In genomic region chr2L:7198618-7199017, dm6 we compare ENCODE assay signal across 3 fruit fly cellular contexts.
TF ChIP-seq lines count a peak whose summit lies in the region.

No protein-coding gene starts in this region.

- TF ChIP-seq CTCF in whole organism, embryonic (GFP tag; optimal IDR thresholded peaks at IDR 0.05; lab: Kevin White, UChicago) = no peak

TF ChIP-seq in whole organism, embryonic, 481 proteins besides CTCF, POLR2A, EP300 and RAD21:
- TF ChIP-seq CG6689 (GFP tag; IDR thresholded peaks at IDR 0.05; lab: Robert Waterston, UW) (no peak), sens (GFP tag; lab: Kevin White, UChicago) (peak; percentile 50), CG17359 (tag; optimal IDR thresholded peaks at IDR 0.05; lab: Kevin White, UChicago) (no peak), dysf (GFP tag; IDR thresholded peaks at IDR 0.05; lab: Robert Waterston, UW) (0 out of 3 replicates have a peak, but pooled peaks have one; percentile 14), fru (optimal IDR thresholded peaks at IDR 0.05; lab: Kevin White, UChicago) (no peak), onecut (GFP tag; IDR thresholded peaks at IDR 0.05; lab: Robert Waterston, UW) (peak; percentile 74), Hr51 (GFP tag; optimal IDR thresholded peaks at IDR 0.05; lab: Kevin White, UChicago) (peak in 1 of 2 experiments; percentile 15), CG12769 (tag; optimal IDR thresholded peaks at IDR 0.05; lab: Kevin White, UChicago) (peak; percentile 12), unpg (GFP tag; optimal IDR thresholded peaks at IDR 0.05; lab: Kevin White, UChicago) (peak; percentile 2), Med (GFP tag; lab: Kevin White, UChicago) (peak; percentile 42), row (GFP tag; IDR thresholded peaks at IDR 0.05; lab: Robert Waterston, UW) (0 out of 3 replicates have a peak, but pooled peaks have one; percentile 8)

TF ChIP-seq in whole organism, prepupa, 60 proteins besides CTCF, POLR2A, EP300 and RAD21:
- peak; percentile 5 for TF ChIP-seq lz (GFP tag; optimal IDR thresholded peaks at IDR 0.05; lab: Kevin White, UChicago)
- 0 out of 3 replicates have a peak, but pooled peaks have one; percentile 34 for TF ChIP-seq CG6163 (GFP tag; IDR thresholded peaks at IDR 0.05; lab: Robert Waterston, UW)
- no peak for TF ChIP-seq CG8319 (GFP tag; optimal IDR thresholded peaks at IDR 0.05; lab: Kevin White, UChicago)
- TF ChIP-seq CG32006 (GFP tag; optimal IDR thresholded peaks at IDR 0.05; lab: Kevin White, UChicago) = peak; percentile 17
- TF ChIP-seq CG6792 (GFP tag; optimal IDR thresholded peaks at IDR 0.05; lab: Kevin White, UChicago) = no peak
- peak; percentile 33; the same call in 1 of the 2 replicates for TF ChIP-seq CG15336 (GFP tag; IDR thresholded peaks at IDR 0.05; lab: Robert Waterston, UW)
- TF ChIP-seq Smox (GFP tag; optimal IDR thresholded peaks at IDR 0.05; lab: Kevin White, UChicago) = peak; percentile 0
- TF ChIP-seq salr (GFP tag; optimal IDR thresholded peaks at IDR 0.05; lab: Kevin White, UChicago) = no peak
- peak; percentile 9 for TF ChIP-seq Eip93F (GFP tag; optimal IDR thresholded peaks at IDR 0.05; lab: Kevin White, UChicago)
- TF ChIP-seq CG8119 (GFP tag; IDR thresholded peaks at IDR 0.05; lab: Robert Waterston, UW) = 0 out of 3 replicates have a peak, but pooled peaks have one; percentile 22
- TF ChIP-seq esn (GFP tag; optimal IDR thresholded peaks at IDR 0.05; lab: Kevin White, UChicago) = peak; percentile 3
- TF ChIP-seq CG6808 (GFP tag; optimal IDR thresholded peaks at IDR 0.05; lab: Kevin White, UChicago) = no peak
- TF ChIP-seq Sox102F (GFP tag; optimal IDR thresholded peaks at IDR 0.05; lab: Kevin White, UChicago) = peak; percentile 13
- peak; percentile 39 for TF ChIP-seq vri (GFP tag; optimal IDR thresholded peaks at IDR 0.05; lab: Kevin White, UChicago)
- TF ChIP-seq Ets96B (tag; optimal IDR thresholded peaks at IDR 0.05; lab: Kevin White, UChicago) = no peak
- no peak for TF ChIP-seq Blimp-1 (GFP tag; optimal IDR thresholded peaks at IDR 0.05; lab: Kevin White, UChicago)
- no peak for TF ChIP-seq cyc (GFP tag; optimal IDR thresholded peaks at IDR 0.05; lab: Kevin White, UChicago)
- TF ChIP-seq CG34406 (GFP tag; optimal IDR thresholded peaks at IDR 0.05; lab: Kevin White, UChicago) = no peak
- peak; percentile 23 for TF ChIP-seq acj6 (GFP tag; optimal IDR thresholded peaks at IDR 0.05; lab: Kevin White, UChicago)

TF ChIP-seq in whole organism, pupa, 21 proteins besides CTCF, POLR2A, EP300 and RAD21:
- 0 out of 2 replicates have a peak, but pooled peaks have one; percentile 19 for TF ChIP-seq Ets98B (GFP tag; IDR thresholded peaks at IDR 0.05; lab: Robert Waterston, UW)
- TF ChIP-seq CG14655 (GFP tag; optimal IDR thresholded peaks at IDR 0.05; lab: Kevin White, UChicago) = no peak

Comparison
In these comparisons a context has a peak if more than half of its experiments do, and no peak if none do; other contexts are left out.
1. Of the 7 proteins assayed by ChIP-seq in both whole organism, embryonic and whole organism, prepupa: peak only in whole organism, embryonic: none; only in whole organism, prepupa: Sox102F; in both: none; in neither: 6.